Worm (Caenorhabditis elegans): ENCODE measurements around the gene hip-1.

DNA sequence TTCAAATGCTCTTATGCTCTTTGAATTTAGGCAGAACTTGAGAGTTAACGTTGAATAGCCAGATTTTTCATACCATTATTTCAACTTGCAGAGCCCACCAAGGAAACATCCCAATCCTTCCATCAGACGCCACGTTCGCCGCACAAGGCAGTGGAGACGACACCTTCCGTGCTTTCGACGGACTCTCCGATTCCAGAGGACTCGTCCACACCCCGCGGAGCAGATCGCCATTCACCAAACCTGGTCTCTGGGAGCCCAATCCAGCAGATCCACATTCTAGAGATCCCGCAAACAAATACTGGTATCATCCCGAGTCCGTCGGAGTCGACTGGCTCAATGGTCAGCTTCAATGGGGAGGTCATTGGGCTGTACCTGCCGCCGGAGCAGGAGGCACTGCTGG is 42.2 kb downstream of the hip-1 start:
- TF ChIP-seq flt-1 (GFP tag; IDR thresholded peaks at IDR 0.05) (no peak), ztf-29 (GFP tag; IDR thresholded peaks at IDR 0.05) (no peak), klf-2 (GFP tag; conservative IDR thresholded peaks at IDR 0.05) (no peak), ref-1 (GFP tag; conservative IDR thresholded peaks at IDR 0.05) (no peak), tab-1 (GFP tag; IDR thresholded peaks at IDR 0.05) (no peak), med-1 (GFP tag; optimal IDR thresholded peaks at IDR 0.05; ENCODE audit: insufficient read depth) (no peak), T22C8.4 (GFP tag; IDR thresholded peaks at IDR 0.05) (no peak), cog-1 (tag; optimal IDR thresholded peaks at IDR 0.05) (no peak)

All from whole organism, midembryonic.